Fruit fly (Drosophila melanogaster) whole organism, adult: ENCODE data around the gene CG32276.

Source experiments
- CG11617 ChIP-seq: fragments of 200-800 bp; sonication (Bioruptor generic); optimal IDR thresholded peaks from 2 replicates; lab custom pipeline; 2017; ENCODE audit warnings: mild to moderate bottlenecking, missing biosample characterization, missing genetic modification reagents, missing genetic modification characterization
- CG12768 ChIP-seq: fragments of 200-800 bp; sonication (Bioruptor generic); optimal IDR thresholded peaks from 2 replicates; lab custom pipeline; 2017; ENCODE audit warnings: missing biosample characterization, missing genetic modification characterization, mild to moderate bottlenecking, moderate library complexity, missing genetic modification reagents
- CG14711 ChIP-seq: fragments of 200-800 bp; sonication (Bioruptor generic); optimal IDR thresholded peaks from 2 replicates; lab custom pipeline; 2018; ENCODE audit warnings: missing biosample characterization, mild to moderate bottlenecking, missing genetic modification characterization, moderate library complexity
- CG1620 ChIP-seq: fragments of 200-800 bp; sonication (Bioruptor generic); optimal IDR thresholded peaks from 2 replicates; lab custom pipeline; 2016; ENCODE audit warnings: missing biosample characterization, missing genetic modification characterization
- CG33017 ChIP-seq: fragments of 200-800 bp; sonication (Bioruptor generic); optimal IDR thresholded peaks from 2 replicates; lab custom pipeline; 2018; ENCODE audit warnings: missing biosample characterization, mild to moderate bottlenecking, missing genetic modification characterization, moderate library complexity
- CG5204 ChIP-seq: fragments of 200-800 bp; sonication (Bioruptor generic); optimal IDR thresholded peaks from 2 replicates; lab custom pipeline; 2016; ENCODE audit warnings: missing biosample characterization, missing genetic modification characterization
- CG7045 ChIP-seq: fragments of 200-800 bp; sonication (Bioruptor generic); optimal IDR thresholded peaks from 2 replicates; lab custom pipeline; 2017; ENCODE audit warnings: missing biosample characterization, mild to moderate bottlenecking, missing genetic modification characterization
- CG7101 ChIP-seq: fragments of 200-800 bp; sonication (Bioruptor generic); optimal IDR thresholded peaks from 2 replicates; lab custom pipeline; 2018; ENCODE audit warnings: missing biosample characterization, mild to moderate bottlenecking, missing genetic modification characterization, moderate library complexity
- Clk ChIP-seq: fragments of 200-800 bp; sonication (Bioruptor generic); optimal IDR thresholded peaks from 2 replicates; lab custom pipeline; 2017; ENCODE audit warnings: missing biosample characterization, missing genetic modification characterization
- Crg-1 ChIP-seq: fragments of 200-800 bp; sonication (Bioruptor generic); optimal IDR thresholded peaks from 2 replicates; lab custom pipeline; 2016; ENCODE audit warnings: missing biosample characterization, missing genetic modification characterization
- Hr96 ChIP-seq: fragments of 200-800 bp; sonication (Bioruptor generic); optimal IDR thresholded peaks from 2 replicates; lab custom pipeline; 2016; ENCODE audit warnings: missing biosample characterization, missing genetic modification characterization
- Mnt ChIP-seq: fragments of 200-800 bp; sonication (Bioruptor generic); optimal IDR thresholded peaks from 2 replicates; lab custom pipeline; 2016; ENCODE audit warnings: missing biosample characterization, mild to moderate bottlenecking, missing genetic modification characterization
- bab1 ChIP-seq: fragments of 200-800 bp; sonication (Bioruptor generic); optimal IDR thresholded peaks from 3 replicates; lab custom pipeline; 2019; ENCODE audit warnings: missing biosample characterization, mild to moderate bottlenecking, missing genetic modification characterization, moderate library complexity
- cic ChIP-seq: fragments of 200-800 bp; sonication (Bioruptor generic); optimal IDR thresholded peaks from 2 replicates; lab custom pipeline; 2017; ENCODE audit warnings: missing biosample characterization, mild to moderate bottlenecking, missing genetic modification characterization, moderate library complexity
- cnc ChIP-seq, 2 experiments: fragments of >200 bp; optimal IDR thresholded peaks; 2 replicates each; lab custom pipeline; 2017
- kay ChIP-seq: fragments of 200-800 bp; sonication (Bioruptor generic); peaks from one replicate; lab custom pipeline; 2016; ENCODE audit warnings: missing biosample characterization, missing genetic modification characterization, borderline replicate concordance
- ovo ChIP-seq: fragments of 200-800 bp; sonication (Bioruptor generic); optimal IDR thresholded peaks from 2 replicates; lab custom pipeline; 2016; ENCODE audit warnings: missing biosample characterization, missing genetic modification characterization
- pad ChIP-seq: fragments of 200-800 bp; sonication (Bioruptor generic); optimal IDR thresholded peaks from 3 replicates; lab custom pipeline; 2017; ENCODE audit warnings: missing biosample characterization, missing genetic modification characterization, mild to moderate bottlenecking, moderate library complexity, missing genetic modification reagents
- tj ChIP-seq: fragments of 200-800 bp; sonication (Bioruptor generic); optimal IDR thresholded peaks from 3 replicates; lab custom pipeline; 2017; ENCODE audit warnings: missing biosample characterization, mild to moderate bottlenecking, missing genetic modification characterization, moderate library complexity
- toe ChIP-seq: fragments of 200-800 bp; sonication (Bioruptor generic); optimal IDR thresholded peaks from 2 replicates; lab custom pipeline; 2016; ENCODE audit warnings: missing biosample characterization, missing genetic modification characterization

The CG32276 gene

dm6 chr3L:3198447-3199402 is at the start of gene CG32276, which contains the start of gene gry:
Gene CG32276 (minus strand): TSS chr3L:3199047.
Gene gry (plus strand): TSS chr3L:3199090.
- peak; percentile 82 for TF ChIP-seq CG1620
- no peak for TF ChIP-seq cnc (optimal IDR thresholded peaks at IDR 0.05; lab: Kevin White, UChicago)
- TF ChIP-seq cic (GFP tag; lab: Kevin White, UChicago) = peak; percentile 58
- peak; percentile 87 for TF ChIP-seq CG11617 (GFP tag; lab: Kevin White, UChicago)
- TF ChIP-seq CG33017 (tag; lab: Kevin White, UChicago) = peak; percentile 62
- peak; percentile 91 for TF ChIP-seq ovo
- peak; percentile 90 for TF ChIP-seq Mnt (GFP tag; lab: Kevin White, UChicago)
- no peak for TF ChIP-seq kay (GFP tag; lab: Kevin White, UChicago)
- TF ChIP-seq toe (GFP tag; lab: Kevin White, UChicago) = peak; percentile 93
- TF ChIP-seq CG5204 (GFP tag; lab: Kevin White, UChicago) = peak; percentile 82
- TF ChIP-seq tj (GFP tag; lab: Kevin White, UChicago) = peak; percentile 65
- TF ChIP-seq Hr96 (GFP tag; lab: Kevin White, UChicago) = peak; percentile 87
- peak; percentile 78 for TF ChIP-seq CG12768 (GFP tag; lab: Kevin White, UChicago)
- peak; percentile 91 for TF ChIP-seq bab1 (GFP tag; lab: Kevin White, UChicago)
- peak; percentile 74 for TF ChIP-seq Crg-1 (GFP tag; lab: Kevin White, UChicago)
- TF ChIP-seq CG7101 (tag; lab: Kevin White, UChicago) = peak; percentile 88
- peak; percentile 49 for TF ChIP-seq Clk (GFP tag; lab: Kevin White, UChicago)
- peak; percentile 71 for TF ChIP-seq pad (GFP tag; lab: Kevin White, UChicago)
- TF ChIP-seq CG14711 (tag; lab: Kevin White, UChicago) = peak; percentile 81
- TF ChIP-seq CG7045 = peak; percentile 82

- TF ChIP-seq CG11617 (GFP tag; lab: Kevin White, UChicago) = peak; percentile 32
- no peak for TF ChIP-seq CG5204 (GFP tag; lab: Kevin White, UChicago)
These were observed 48.6 kb upstream of the CG32276 start, which contains the start of gene CG43389 for dm6 chr3L:3247130-3248065. Gene CG43389 (plus strand): TSS chr3L:3248015.

dm6 chr3L:3246378-3247129 is 47.7 kb upstream of the CG32276 start:
- TF ChIP-seq cic (GFP tag; lab: Kevin White, UChicago) (peak; percentile 16), kay (GFP tag; lab: Kevin White, UChicago) (no peak)

- TF ChIP-seq CG7045 (no peak), CG14711 (tag; lab: Kevin White, UChicago) (no peak), tj (GFP tag; lab: Kevin White, UChicago) (no peak), cnc (optimal IDR thresholded peaks at IDR 0.05; lab: Kevin White, UChicago) (no peak), ovo (no peak), Hr96 (GFP tag; lab: Kevin White, UChicago) (no peak)
These were observed 46.3 kb upstream of the CG32276 start for dm6 chr3L:3245189-3245588.

dm6 chr3L:3244244-3245144 is 45.6 kb upstream of the CG32276 start, which contains the start of gene CG12078:
Gene CG12078 (minus strand): TSS chr3L:3244294.
- TF ChIP-seq bab1 (GFP tag; lab: Kevin White, UChicago) (no peak), Mnt (GFP tag; lab: Kevin White, UChicago) (no peak), cic (GFP tag; lab: Kevin White, UChicago) (no peak), Crg-1 (GFP tag; lab: Kevin White, UChicago) (no peak), CG5204 (GFP tag; lab: Kevin White, UChicago) (no peak), CG7045 (no peak), CG14711 (tag; lab: Kevin White, UChicago) (no peak), tj (GFP tag; lab: Kevin White, UChicago) (no peak), CG1620 (no peak), kay (GFP tag; lab: Kevin White, UChicago) (no peak), pad (GFP tag; lab: Kevin White, UChicago) (no peak), cnc (optimal IDR thresholded peaks at IDR 0.05; lab: Kevin White, UChicago) (no peak), CG12768 (GFP tag; lab: Kevin White, UChicago) (no peak), Hr96 (GFP tag; lab: Kevin White, UChicago) (no peak), CG11617 (GFP tag; lab: Kevin White, UChicago) (no peak), ovo (no peak), CG7101 (tag; lab: Kevin White, UChicago) (no peak)
